Fruit fly (Drosophila melanogaster) whole organism, embryonic: ENCODE measurements around the gene CG14205.

Experiments used
- CG11723 ChIP-seq: fragments of 200-800 bp; sonication (Bioruptor generic); optimal IDR thresholded peaks from 2 replicates; lab custom pipeline; 2017; ENCODE audit warnings: missing biosample characterization, mild to moderate bottlenecking, missing genetic modification characterization
- CG12299 ChIP-seq: fragments of 200-800 bp; sonication (Bioruptor generic); optimal IDR thresholded peaks from 2 replicates; lab custom pipeline; 2018; ENCODE audit warnings: missing biosample characterization, mild to moderate bottlenecking, missing genetic modification characterization
- CG12744 ChIP-seq: fragments of 200-800 bp; sonication (Bioruptor generic); optimal IDR thresholded peaks from 2 replicates; lab custom pipeline; 2016; ENCODE audit warnings: missing biosample characterization, missing genetic modification characterization
- CG12942 ChIP-seq: fragments of 200-800 bp; sonication (Bioruptor generic); optimal IDR thresholded peaks from 3 replicates; lab custom pipeline; 2016; ENCODE audit warnings: missing biosample characterization, missing genetic modification characterization
- CG13775 ChIP-seq: fragments of 200-800 bp; sonication (Bioruptor generic); optimal IDR thresholded peaks from 3 replicates; lab custom pipeline; 2017; ENCODE audit warnings: missing biosample characterization, mild to moderate bottlenecking, missing genetic modification characterization
- CG14860 ChIP-seq: fragments of 200-800 bp; sonication (Bioruptor generic); IDR thresholded peaks from 3 replicates; pipeline ENCODE4 v1.3.6; 2022; ENCODE audit warnings: missing biosample characterization, missing genetic modification characterization; ENCODE audit not compliant: partially characterized antibody
- CG15269 ChIP-seq: fragments of 200-800 bp; sonication (Bioruptor generic); optimal IDR thresholded peaks from 2 replicates; lab custom pipeline; 2018; ENCODE audit warnings: missing biosample characterization, mild to moderate bottlenecking, missing genetic modification characterization, moderate library complexity
- CG15696 ChIP-seq: fragments of 200-800 bp; sonication (Bioruptor generic); optimal IDR thresholded peaks from 2 replicates; lab custom pipeline; 2019; ENCODE audit warnings: missing biosample characterization, mild to moderate bottlenecking, missing genetic modification characterization, moderate library complexity
- CG16813 ChIP-seq: fragments of 200-800 bp; sonication (Bioruptor generic); IDR thresholded peaks from 3 replicates; pipeline ENCODE4 v1.3.6; 2022; ENCODE audit warnings: missing biosample characterization, missing genetic modification characterization; ENCODE audit not compliant: partially characterized antibody
- CG17802 ChIP-seq: fragments of 200-800 bp; sonication (Bioruptor generic); optimal IDR thresholded peaks from 2 replicates; lab custom pipeline; 2018; ENCODE audit warnings: missing biosample characterization, mild to moderate bottlenecking, missing genetic modification characterization, moderate library complexity
- CG18599 ChIP-seq: fragments of 200-800 bp; sonication (Bioruptor generic); optimal IDR thresholded peaks from 3 replicates; lab custom pipeline; 2017; ENCODE audit warnings: missing biosample characterization, missing genetic modification characterization, mild to moderate bottlenecking, moderate library complexity, missing genetic modification reagents
- CG2712 ChIP-seq: fragments of 200-800 bp; optimal IDR thresholded peaks from 3 replicates; lab custom pipeline; 2019; ENCODE audit warnings: missing biosample characterization, mild to moderate bottlenecking, missing genetic modification characterization, moderate library complexity
- CG32767 ChIP-seq: fragments of 200-800 bp; sonication (Bioruptor generic); IDR thresholded peaks from 2 replicates; pipeline ENCODE4 v1.3.6; 2022; ENCODE audit warnings: missing biosample characterization, missing genetic modification characterization
- CG33557 ChIP-seq: fragments of 200-800 bp; sonication (Bioruptor generic); optimal IDR thresholded peaks from 2 replicates; lab custom pipeline; 2019; ENCODE audit warnings: missing biosample characterization, mild to moderate bottlenecking, missing genetic modification characterization, moderate library complexity
- CG7963 ChIP-seq: fragments of 200-800 bp; sonication (Bioruptor generic); IDR thresholded peaks from 3 replicates; pipeline ENCODE4 v1.3.6; 2022; ENCODE audit warnings: missing biosample characterization, missing genetic modification characterization; ENCODE audit not compliant: partially characterized antibody
- CG8388 ChIP-seq: fragments of 200-800 bp; sonication (Bioruptor generic); optimal IDR thresholded peaks from 2 replicates; lab custom pipeline; 2019; ENCODE audit warnings: missing biosample characterization, mild to moderate bottlenecking, missing genetic modification characterization, moderate library complexity
- CG8944 ChIP-seq: fragments of 200-800 bp; sonication (Bioruptor generic); optimal IDR thresholded peaks from 3 replicates; lab custom pipeline; 2016; ENCODE audit warnings: missing biosample characterization, missing genetic modification characterization
- CHES-1-like ChIP-seq: fragments of 200-800 bp; sonication (Bioruptor generic); optimal IDR thresholded peaks from 2 replicates; lab custom pipeline; 2016; ENCODE audit warnings: missing biosample characterization, missing genetic modification characterization
- Camta ChIP-seq: fragments of 200-800 bp; sonication (Bioruptor generic); optimal IDR thresholded peaks from 2 replicates; lab custom pipeline; 2016; ENCODE audit warnings: missing biosample characterization, missing genetic modification characterization
- Dek ChIP-seq: fragments of 200-800 bp; sonication (Bioruptor generic); optimal IDR thresholded peaks from 3 replicates; lab custom pipeline; 2019; ENCODE audit warnings: missing biosample characterization, mild to moderate bottlenecking, missing genetic modification characterization, moderate library complexity
- Doc2 ChIP-seq: fragments of 200-800 bp; sonication (Bioruptor generic); IDR thresholded peaks from 2 replicates; pipeline ENCODE4 v1.3.6; 2022; ENCODE audit warnings: missing biosample characterization, missing genetic modification characterization
- Ets97D ChIP-seq: fragments of 200-800 bp; sonication (Bioruptor generic); optimal IDR thresholded peaks from 3 replicates; lab custom pipeline; 2016; ENCODE audit warnings: missing biosample characterization, missing genetic modification characterization
- Lim3 ChIP-seq: fragments of 200-800 bp; sonication (Bioruptor generic); IDR thresholded peaks from 2 replicates; pipeline ENCODE4 v1.3.6; 2022; ENCODE audit warnings: missing biosample characterization, missing genetic modification characterization
- Meics ChIP-seq: fragments of 200-800 bp; sonication (Bioruptor generic); optimal IDR thresholded peaks from 2 replicates; lab custom pipeline; 2017; ENCODE audit warnings: missing biosample characterization, mild to moderate bottlenecking, missing genetic modification characterization
- Ptx1 ChIP-seq: fragments of 200-800 bp; sonication (Bioruptor generic); IDR thresholded peaks from 2 replicates; pipeline ENCODE4 v1.3.6; 2022; ENCODE audit warnings: missing biosample characterization, missing genetic modification characterization
- Sin3A ChIP-seq: fragments of >200 bp; optimal IDR thresholded peaks from 2 replicates; lab custom pipeline; 2018
- Sox100B ChIP-seq: fragments of 200-800 bp; sonication (Bioruptor generic); optimal IDR thresholded peaks from 3 replicates; lab custom pipeline; 2018; ENCODE audit warnings: missing biosample characterization, mild to moderate bottlenecking, missing genetic modification characterization
- Sox102F ChIP-seq: fragments of 200-800 bp; sonication (Bioruptor generic); optimal IDR thresholded peaks from 2 replicates; lab custom pipeline; 2018; ENCODE audit warnings: missing biosample characterization, mild to moderate bottlenecking, missing genetic modification characterization, moderate library complexity
- Tbp ChIP-seq: fragments of >200 bp; optimal IDR thresholded peaks from 2 replicates; lab custom pipeline; 2018; ENCODE audit warnings: missing biosample characterization, missing genetic modification characterization
- Usf ChIP-seq: fragments of 200-800 bp; sonication (Bioruptor generic); optimal IDR thresholded peaks from 2 replicates; lab custom pipeline; 2017; ENCODE audit warnings: missing genotype, missing biosample characterization, missing genetic modification characterization
- ato ChIP-seq: fragments of 200-800 bp; sonication (Bioruptor generic); IDR thresholded peaks from 2 replicates; pipeline ENCODE4 v1.3.6; 2022; ENCODE audit warnings: missing biosample characterization, missing genetic modification characterization; ENCODE audit not compliant: partially characterized antibody
- caup ChIP-seq: fragments of 200-800 bp; sonication (Bioruptor generic); optimal IDR thresholded peaks from 3 replicates; lab custom pipeline; 2017; ENCODE audit warnings: missing biosample characterization, mild to moderate bottlenecking, missing genetic modification characterization, moderate library complexity; ENCODE audit not compliant: severe bottlenecking
- chn ChIP-seq: fragments of 200-800 bp; sonication (Bioruptor generic); optimal IDR thresholded peaks from 2 replicates; lab custom pipeline; 2016; ENCODE audit warnings: missing biosample characterization, missing genetic modification characterization
- crp ChIP-seq, 2 experiments: fragments of 200-800 bp; sonication (Bioruptor generic); optimal IDR thresholded peaks; 2 replicates in 1 of 2; 3 replicates in 1 of 2; lab custom pipeline; 2017; ENCODE audit warnings: missing biosample characterization in 2 of 2, missing genetic modification characterization in 2 of 2, mild to moderate bottlenecking in 1 of 2, moderate library complexity in 1 of 2
- disco-r ChIP-seq: fragments of 200-800 bp; sonication (Bioruptor generic); optimal IDR thresholded peaks from 2 replicates; lab custom pipeline; 2016; ENCODE audit warnings: missing biosample characterization, missing genetic modification characterization
- dmrt11E ChIP-seq: fragments of 200-800 bp; sonication (Bioruptor generic); optimal IDR thresholded peaks from 3 replicates; lab custom pipeline; 2018; ENCODE audit warnings: missing biosample characterization, mild to moderate bottlenecking, missing genetic modification characterization, moderate library complexity
- grau ChIP-seq: fragments of 200-800 bp; optimal IDR thresholded peaks from 3 replicates; lab custom pipeline; 2019; ENCODE audit warnings: missing biosample characterization, mild to moderate bottlenecking, missing genetic modification characterization, moderate library complexity
- hb ChIP-seq: fragments of 200-800 bp; sonication (Bioruptor generic); IDR thresholded peaks from 3 replicates; pipeline ENCODE4 v1.3.6; 2022; ENCODE audit warnings: missing biosample characterization, missing genetic modification characterization; ENCODE audit not compliant: partially characterized antibody
- jumu ChIP-seq: fragments of 200-800 bp; sonication (Bioruptor generic); optimal IDR thresholded peaks from 3 replicates; lab custom pipeline; 2016; ENCODE audit warnings: missing biosample characterization, missing genetic modification characterization
- knrl ChIP-seq: fragments of 200-800 bp; sonication (Bioruptor generic); IDR thresholded peaks from 3 replicates; pipeline ENCODE4 v1.3.6; 2022; ENCODE audit warnings: missing biosample characterization, missing genetic modification characterization; ENCODE audit not compliant: partially characterized antibody
- odd ChIP-seq: fragments of 200-800 bp; sonication (Bioruptor generic); optimal IDR thresholded peaks from 2 replicates; lab custom pipeline; 2017; ENCODE audit warnings: missing biosample characterization, mild to moderate bottlenecking, missing genetic modification characterization
- peb ChIP-seq: fragments of 200-800 bp; sonication (Bioruptor generic); IDR thresholded peaks from 2 replicates; pipeline ENCODE4 v1.3.6; 2022; ENCODE audit warnings: missing biosample characterization, missing genetic modification characterization
- prd ChIP-seq, 3 experiments: fragments of >200 bp in 2 of 3; fragments of 200-800 bp in 1 of 3; sonication (Bioruptor generic) in 1 of 3; optimal IDR thresholded peaks in 2 of 3; IDR thresholded peaks in 1 of 3; 2 replicates in 2 of 3; 3 replicates in 1 of 3; pipeline versions ENCODE4 v1.3.6 to Lab custom; 2017 to 2022; ENCODE audit warnings: missing biosample characterization in 1 of 3, missing genetic modification characterization in 1 of 3
- sc ChIP-seq, 3 experiments: fragments of >200 bp in 2 of 3; fragments of 200-800 bp in 1 of 3; sonication (Bioruptor generic) in 1 of 3; optimal IDR thresholded peaks; 2 replicates in 2 of 3; 3 replicates in 1 of 3; lab custom pipeline; 2017; ENCODE audit warnings: mild to moderate bottlenecking in 1 of 3, missing biosample characterization in 1 of 3, missing genetic modification characterization in 1 of 3, missing genetic modification reagents in 1 of 3
- slou ChIP-seq: fragments of 200-800 bp; sonication (Bioruptor generic); optimal IDR thresholded peaks from 3 replicates; lab custom pipeline; 2016; ENCODE audit warnings: missing biosample characterization, missing genetic modification characterization
- ttk ChIP-seq: fragments of 200-800 bp; sonication (Bioruptor generic); IDR thresholded peaks from 2 replicates; pipeline ENCODE4 v2.1.2; 2022; ENCODE audit warnings: missing biosample characterization, missing genetic modification characterization
- unc-4 ChIP-seq: fragments of 200-800 bp; sonication (Bioruptor generic); IDR thresholded peaks from 2 replicates; pipeline ENCODE4 v1.3.6; 2022; ENCODE audit warnings: missing biosample characterization, missing genetic modification characterization; ENCODE audit not compliant: partially characterized antibody
- zfh2 ChIP-seq: fragments of 200-800 bp; sonication (Bioruptor generic); optimal IDR thresholded peaks from 2 replicates; lab custom pipeline; 2016; ENCODE audit warnings: missing biosample characterization, missing genetic modification characterization

CG14205 gene

DNA sequence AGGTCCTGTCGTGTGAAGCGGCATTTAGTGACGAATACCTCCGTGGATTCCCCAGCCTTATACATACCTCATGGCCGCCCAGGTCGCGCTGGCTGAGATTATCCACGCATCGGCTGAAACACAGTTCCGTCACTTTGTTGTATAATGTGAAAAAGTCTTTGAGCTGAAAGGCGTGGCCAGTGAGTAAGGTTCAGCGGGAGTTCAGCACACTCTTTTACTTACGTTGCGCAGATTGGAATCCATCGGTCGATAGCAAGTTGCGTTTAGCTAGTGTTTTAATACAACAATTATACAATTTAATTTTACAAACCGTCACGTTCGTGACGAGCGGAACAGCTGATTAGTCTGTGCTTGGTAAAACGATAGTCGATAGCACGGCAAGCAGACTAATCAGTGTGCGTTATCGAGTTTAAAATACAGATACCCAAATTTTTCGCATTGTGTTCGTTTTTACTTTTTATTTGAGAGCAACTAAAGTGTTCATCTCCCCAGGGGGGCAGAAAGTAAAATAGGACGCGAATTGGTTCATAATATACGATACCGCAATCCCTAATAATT lies 25.9 kb downstream of the CG14205 start, which contains the start of the genes Pstk and Tim9b (continued):
- TF ChIP-seq CG16813 (peak; percentile 45; the same call in 1 of the 3 replicates), CG15269 (tag; lab: Kevin White, UChicago) (no peak), dmrt11E (tag; lab: Kevin White, UChicago) (no peak), Ets97D (GFP tag; lab: Kevin White, UChicago) (no peak), Tbp (GFP tag; lab: Kevin White, UChicago) (no peak), CG13775 (no peak), peb (GFP tag; lab: Robert Waterston, UW) (no peak), chn (no peak), CHES-1-like (GFP tag; lab: Kevin White, UChicago) (no peak), ttk (no peak), Ptx1 (GFP tag; lab: Robert Waterston, UW) (no peak), Camta (GFP tag; lab: Kevin White, UChicago) (no peak), CG12942 (GFP tag; lab: Kevin White, UChicago) (no peak), jumu (GFP tag; lab: Kevin White, UChicago) (no peak), hb (peak; percentile 58; the same call in 2 of the 3 replicates), CG32767 (GFP tag; lab: Robert Waterston, UW) (no peak), CG8944 (GFP tag; lab: Kevin White, UChicago) (no peak), slou (GFP tag; lab: Kevin White, UChicago) (no peak), CG18599 (no peak), CG33557 (no peak), disco-r (GFP tag; lab: Kevin White, UChicago) (no peak), CG12299 (no peak), Dek (no peak), caup (GFP tag; lab: Kevin White, UChicago) (no peak), CG11723 (no peak), Sin3A (lab: Kevin White, UChicago) (no peak), Sox102F (GFP tag; lab: Kevin White, UChicago) (no peak), CG14860 (GFP tag; lab: Robert Waterston, UW) (no peak; the same call in 2 of the 3 replicates), CG12744 (GFP tag; lab: Kevin White, UChicago) (no peak), Lim3 (no peak), ato (peak; percentile 21; the same call in 1 of the 2 replicates), Doc2 (GFP tag; lab: Robert Waterston, UW) (no peak), crp (GFP tag; optimal IDR thresholded peaks at IDR 0.05; lab: Kevin White, UChicago) (peak; percentile 17 to 85), grau (no peak), Sox100B (GFP tag; lab: Kevin White, UChicago) (no peak), odd (no peak), Usf (GFP tag; lab: Kevin White, UChicago) (no peak), prd (optimal IDR thresholded peaks at IDR 0.05; lab: Kevin White, UChicago) (no peak), prd (GFP tag; IDR thresholded peaks at IDR 0.05; lab: Robert Waterston, UW) (no peak), knrl (GFP tag; lab: Robert Waterston, UW) (no peak), CG15696 (tag; lab: Kevin White, UChicago) (no peak), CG7963 (GFP tag; lab: Robert Waterston, UW) (peak; percentile 69), zfh2 (GFP tag; lab: Kevin White, UChicago) (no peak), sc (optimal IDR thresholded peaks at IDR 0.05; lab: Kevin White, UChicago) (no peak), sc (GFP tag; optimal IDR thresholded peaks at IDR 0.05; lab: Kevin White, UChicago) (no peak), CG2712 (tag; lab: Kevin White, UChicago) (no peak), Meics (GFP tag; lab: Kevin White, UChicago) (no peak), unc-4 (GFP tag; lab: Robert Waterston, UW) (peak; percentile 46; the same call in 1 of the 2 replicates), CG17802 (tag; lab: Kevin White, UChicago) (no peak), CG8388 (GFP tag; lab: Kevin White, UChicago) (no peak)
